Worm (Caenorhabditis elegans) whole organism, L2 larva: Measurements from ENCODE around the gene fbxb-43.
A peak's percentile ranks its signal among the peaks of the same experiment; 100 is the strongest.

ENCODE experiments used
- C34F6.9 ChIP-seq: fragments of 150-350 bp; optimal IDR thresholded peaks from 2 replicates; lab custom pipeline; 2014; ENCODE audit warnings: missing biosample characterization, missing genetic modification characterization
- F13H6.1 ChIP-seq: sonication (generic microtip); optimal IDR thresholded peaks from 2 replicates; lab custom pipeline; 2016; ENCODE audit warnings: missing genetic modification characterization, missing compliant biosample characterization
- Y55F3AM.14 ChIP-seq: fragments of 200-800 bp; sonication (Bioruptor generic); optimal IDR thresholded peaks from 2 replicates; lab custom pipeline; 2018; ENCODE audit warnings: mild to moderate bottlenecking, missing genetic modification characterization, missing compliant biosample characterization
- ZK546.5 ChIP-seq: sonication (generic microtip); optimal IDR thresholded peaks from 2 replicates; lab custom pipeline; 2017; ENCODE audit warnings: missing biosample characterization, missing genetic modification characterization
- alr-1 ChIP-seq: fragments of 150-350 bp; optimal IDR thresholded peaks from 2 replicates; lab custom pipeline; 2014; ENCODE audit warnings: missing biosample characterization, missing genetic modification characterization
- aly-2 ChIP-seq: fragments of 150-350 bp; optimal IDR thresholded peaks from 2 replicates; lab custom pipeline; 2014; ENCODE audit warnings: missing biosample characterization, missing genetic modification characterization
- egl-27 ChIP-seq: sonication (generic microtip); optimal IDR thresholded peaks from 3 replicates; lab custom pipeline; 2017; ENCODE audit warnings: missing biosample characterization, missing genetic modification reagents, missing genetic modification characterization
- elt-1 ChIP-seq: fragments of 150-350 bp; optimal IDR thresholded peaks from 2 replicates; lab custom pipeline; 2014; ENCODE audit warnings: missing biosample characterization, missing genetic modification characterization
- fos-1 ChIP-seq: fragments of 150-350 bp; optimal IDR thresholded peaks from 2 replicates; lab custom pipeline; 2014; ENCODE audit warnings: missing biosample characterization, missing genetic modification characterization
- gmeb-1 ChIP-seq: fragments of 150-350 bp; optimal IDR thresholded peaks from 2 replicates; lab custom pipeline; 2014; ENCODE audit warnings: missing biosample characterization, missing genetic modification characterization
- lin-11 ChIP-seq: fragments of 150-350 bp; sonication (generic microtip); optimal IDR thresholded peaks from 2 replicates; lab custom pipeline; 2014; ENCODE audit warnings: missing biosample characterization, missing genetic modification characterization, inconsistent platforms, mixed read lengths
- lin-39 ChIP-seq: fragments of 150-350 bp; optimal IDR thresholded peaks from 2 replicates; lab custom pipeline; 2014; ENCODE audit warnings: missing biosample characterization, missing genetic modification reagents, missing genetic modification characterization
- lsy-2 ChIP-seq, 2 experiments: fragments of 150-350 bp in 1 of 2; sonication (generic microtip) in 1 of 2; optimal IDR thresholded peaks; 2 replicates each; lab custom pipeline; 2014 to 2017; ENCODE audit warnings: missing biosample characterization in 2 of 2, missing genetic modification characterization in 2 of 2
- mab-5 ChIP-seq: fragments of 150-350 bp; optimal IDR thresholded peaks from 2 replicates; lab custom pipeline; 2014; ENCODE audit warnings: missing biosample characterization, missing genetic modification characterization
- mdl-1 ChIP-seq, 2 experiments: fragments of 150-350 bp in 1 of 2; sonication (generic microtip) in 1 of 2; optimal IDR thresholded peaks; 2 replicates each; lab custom pipeline; 2017; ENCODE audit warnings: missing biosample characterization in 2 of 2, missing genetic modification characterization in 2 of 2
- nhr-10 ChIP-seq: sonication (generic microtip); optimal IDR thresholded peaks from 2 replicates; lab custom pipeline; 2017; ENCODE audit warnings: missing biosample characterization, missing genetic modification characterization
- nhr-11 ChIP-seq: fragments of 150-350 bp; optimal IDR thresholded peaks from 2 replicates; lab custom pipeline; 2014; ENCODE audit warnings: missing biosample characterization, missing genetic modification characterization
- nhr-12 ChIP-seq: fragments of 150-350 bp; optimal IDR thresholded peaks from 2 replicates; lab custom pipeline; 2014; ENCODE audit warnings: missing biosample characterization, missing genetic modification characterization
- nhr-129 ChIP-seq: fragments of 150-350 bp; optimal IDR thresholded peaks from 2 replicates; lab custom pipeline; 2014; ENCODE audit warnings: missing biosample characterization, missing genetic modification characterization
- nhr-21 ChIP-seq: fragments of 150-350 bp; optimal IDR thresholded peaks from 2 replicates; lab custom pipeline; 2014; ENCODE audit warnings: missing biosample characterization, missing genetic modification characterization
- nhr-23 ChIP-seq: fragments of 150-350 bp; optimal IDR thresholded peaks from 2 replicates; lab custom pipeline; 2014; ENCODE audit warnings: missing biosample characterization, missing genetic modification reagents, missing genetic modification characterization
- nhr-25 ChIP-seq: fragments of 150-350 bp; sonication (generic microtip); optimal IDR thresholded peaks from 3 replicates; lab custom pipeline; 2014; ENCODE audit warnings: missing biosample characterization, missing genetic modification characterization
- nhr-6 ChIP-seq: fragments of 150-350 bp; optimal IDR thresholded peaks from 2 replicates; lab custom pipeline; 2014; ENCODE audit warnings: missing biosample characterization, missing genetic modification characterization
- nhr-77 ChIP-seq: fragments of 150-350 bp; optimal IDR thresholded peaks from 2 replicates; lab custom pipeline; 2014; ENCODE audit warnings: missing biosample characterization, missing genetic modification characterization
- sma-3 ChIP-seq: sonication (generic microtip); optimal IDR thresholded peaks from 2 replicates; lab custom pipeline; 2016; ENCODE audit warnings: missing genetic modification reagents, missing genetic modification characterization, missing compliant biosample characterization
- sma-9 ChIP-seq, 2 experiments: fragments of 150-350 bp in 1 of 2; sonication (generic microtip) in 1 of 2; optimal IDR thresholded peaks; 2 replicates each; lab custom pipeline; 2014 to 2016; ENCODE audit warnings: missing genetic modification characterization in 2 of 2, mild to moderate bottlenecking in 1 of 2, missing biosample characterization in 1 of 2, missing compliant biosample characterization in 1 of 2, missing genetic modification reagents in 1 of 2, moderate library complexity in 1 of 2
- snpc-4 ChIP-seq: fragments of 150-350 bp; optimal IDR thresholded peaks from 2 replicates; lab custom pipeline; 2014; ENCODE audit warnings: missing biosample characterization, missing genetic modification characterization
- unc-55 ChIP-seq: fragments of 150-350 bp; sonication (generic microtip); optimal IDR thresholded peaks from 3 replicates; lab custom pipeline; 2014; ENCODE audit warnings: missing biosample characterization, missing genetic modification reagents, missing genetic modification characterization
- unc-62 ChIP-seq: fragments of 150-350 bp; optimal IDR thresholded peaks from 2 replicates; lab custom pipeline; 2014; ENCODE audit warnings: missing biosample characterization, missing genetic modification reagents, missing genetic modification characterization
- ztf-1 ChIP-seq: fragments of 200-800 bp; sonication (Bioruptor generic); conservative IDR thresholded peaks from 2 replicates; pipeline ENCODE4 v1.3.6; 2022; ENCODE audit warnings: missing genetic modification characterization, missing compliant biosample characterization
- ztf-11 ChIP-seq: sonication (generic microtip); optimal IDR thresholded peaks from 2 replicates; lab custom pipeline; 2017; ENCODE audit warnings: missing biosample characterization, missing genetic modification characterization
- ztf-4 ChIP-seq: fragments of 150-350 bp; optimal IDR thresholded peaks from 2 replicates; lab custom pipeline; 2014; ENCODE audit warnings: missing biosample characterization, missing genetic modification characterization

fbxb-43 gene

ce11 chrII:1501614-1502355 is 34.2 kb upstream of the fbxb-43 start:
- no peak for TF ChIP-seq lin-11 (tag; lab: Kevin White, UChicago)
- TF ChIP-seq unc-62 (GFP tag; lab: Kevin White, UChicago), result peak; percentile 27
- peak; percentile 82 for TF ChIP-seq F13H6.1 (tag; lab: Kevin White, UChicago)
- no peak for TF ChIP-seq nhr-10
- peak; percentile 8 for TF ChIP-seq unc-55 (GFP tag; lab: Kevin White, UChicago)
- no peak for TF ChIP-seq elt-1 (tag; lab: Kevin White, UChicago)
- no peak for TF ChIP-seq ztf-11 (tag; lab: Kevin White, UChicago)
- TF ChIP-seq nhr-11 (tag; lab: Kevin White, UChicago), result no peak
- no peak for TF ChIP-seq nhr-77 (tag; lab: Kevin White, UChicago)
- TF ChIP-seq nhr-25, result no peak
- TF ChIP-seq ztf-4 (tag; lab: Kevin White, UChicago), result peak; percentile 4
- TF ChIP-seq nhr-23 (tag; lab: Kevin White, UChicago), result no peak
- TF ChIP-seq gmeb-1, result no peak
- TF ChIP-seq C34F6.9 (tag; lab: Kevin White, UChicago), result peak; percentile 38
- TF ChIP-seq snpc-4 (tag; lab: Kevin White, UChicago), result no peak
- TF ChIP-seq nhr-6, result no peak
- peak; percentile 37 to 87 for TF ChIP-seq mdl-1 (tag; optimal IDR thresholded peaks at IDR 0.05; lab: Kevin White, UChicago)
- no peak for TF ChIP-seq ztf-1 (GFP tag; lab: Robert Waterston, UW)
- TF ChIP-seq nhr-21 (tag; lab: Kevin White, UChicago), result no peak
- no peak for TF ChIP-seq nhr-12 (tag; lab: Kevin White, UChicago)
- TF ChIP-seq nhr-129 (tag; lab: Kevin White, UChicago), result peak; percentile 96
- no peak for TF ChIP-seq ZK546.5 (tag; lab: Kevin White, UChicago)
- no peak for TF ChIP-seq Y55F3AM.14 (GFP tag; lab: Kevin White, UChicago)
- TF ChIP-seq lsy-2 (tag; optimal IDR thresholded peaks at IDR 0.05; lab: Kevin White, UChicago), result peak in 1 of 2 experiments; percentile 56
- peak; percentile 75 for TF ChIP-seq sma-9 (GFP tag; optimal IDR thresholded peaks at IDR 0.05; lab: Kevin White, UChicago)
- no peak for TF ChIP-seq sma-9 (tag; optimal IDR thresholded peaks at IDR 0.05; lab: Kevin White, UChicago)
- TF ChIP-seq egl-27, result no peak

DNA sequence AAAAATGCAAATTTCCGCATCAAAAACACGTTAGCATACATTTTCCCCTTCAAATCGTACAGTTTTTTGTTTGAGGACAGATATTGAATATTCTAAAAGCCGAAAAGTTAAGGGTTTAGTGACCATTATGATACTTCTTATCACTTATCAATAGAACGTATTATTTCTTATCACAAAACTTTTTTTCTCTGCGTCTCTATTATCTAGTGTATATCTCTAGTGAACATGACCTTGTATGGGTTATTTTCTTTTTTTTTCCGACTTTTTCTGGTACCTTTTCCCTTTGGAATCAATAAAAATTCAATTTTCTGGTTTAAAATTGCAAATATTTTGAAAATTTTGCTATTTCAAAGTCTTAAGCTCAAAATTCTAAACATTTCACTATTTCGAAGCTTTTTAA is 32.4 kb upstream of the fbxb-43 start:
- TF ChIP-seq mab-5 (tag; lab: Kevin White, UChicago), result no peak
- peak; percentile 47 for TF ChIP-seq fos-1
- TF ChIP-seq, all 48 proteins: peak for 1

ce11 chrII:1504266-1504665 is 31.8 kb upstream of the fbxb-43 start, which contains the start of gene fdgt-1:
fdgt-1 (plus strand) TSS chrII:1504566.
- TF ChIP-seq lin-11 (tag; lab: Kevin White, UChicago), result no peak
- no peak for TF ChIP-seq lin-39 (tag; lab: Kevin White, UChicago)
- no peak for TF ChIP-seq alr-1

DNA sequence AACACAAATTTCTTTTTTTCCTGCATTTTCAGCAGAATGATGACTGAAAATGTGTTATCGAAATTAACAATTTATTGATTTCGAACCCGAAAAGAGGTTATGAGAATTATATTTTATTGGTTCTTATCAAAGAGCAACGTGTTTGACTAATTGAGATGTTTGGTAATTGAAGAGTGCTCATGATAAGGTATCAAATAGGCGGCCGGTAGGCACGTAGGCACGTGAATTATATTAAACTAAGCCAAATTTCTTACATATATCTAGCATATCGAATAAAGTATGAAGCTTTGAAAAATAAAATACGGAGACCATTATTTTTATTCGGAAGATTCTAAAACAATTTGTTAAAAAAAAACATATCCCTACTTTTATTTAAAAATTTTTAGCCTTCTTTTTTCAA is 18.7 kb upstream of the fbxb-43 start, which contains the start of gene math-45:
Gene math-45 (minus strand): TSS at position 101 of the 400 bp plus-strand sequence.
- no peak for TF ChIP-seq snpc-4 (tag; lab: Kevin White, UChicago)
- no peak for TF ChIP-seq nhr-25
- no peak for TF ChIP-seq Y55F3AM.14 (GFP tag; lab: Kevin White, UChicago)
- TF ChIP-seq mdl-1 (tag; optimal IDR thresholded peaks at IDR 0.05; lab: Kevin White, UChicago), result no peak
- TF ChIP-seq egl-27, result no peak
- no peak for TF ChIP-seq aly-2
- no peak for TF ChIP-seq ztf-11 (tag; lab: Kevin White, UChicago)

DNA sequence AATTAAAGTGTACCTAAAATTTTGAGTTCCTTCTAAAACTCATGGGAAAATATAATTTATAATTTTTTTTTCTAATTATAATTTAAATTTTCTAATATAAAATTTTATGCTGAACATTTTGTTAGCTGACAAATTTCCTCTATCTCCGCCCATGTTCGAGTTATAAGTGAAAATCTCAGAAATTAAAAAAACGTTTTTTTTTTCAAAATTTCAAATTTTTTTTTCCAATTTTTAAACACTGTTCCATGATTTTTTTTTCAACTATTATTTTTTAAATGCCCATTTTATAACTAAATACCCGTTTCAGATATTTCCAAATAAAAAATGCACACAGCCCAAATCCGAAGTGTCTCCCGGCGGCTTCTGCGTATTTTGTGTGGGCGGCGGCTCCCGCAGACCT is 17.1 kb upstream of the fbxb-43 start, which contains the start of gene Y51H7BR.8:
Gene Y51H7BR.8 (plus strand): TSS at position 301 of the 400 bp plus-strand sequence.
- no peak for TF ChIP-seq unc-62 (GFP tag; lab: Kevin White, UChicago)
- no peak for TF ChIP-seq ztf-11 (tag; lab: Kevin White, UChicago)
- no peak for TF ChIP-seq lin-11 (tag; lab: Kevin White, UChicago)
- no peak for TF ChIP-seq mdl-1 (tag; optimal IDR thresholded peaks at IDR 0.05; lab: Kevin White, UChicago)
- TF ChIP-seq sma-3 (GFP tag; lab: Kevin White, UChicago), result no peak
- TF ChIP-seq nhr-10, result no peak
- no peak for TF ChIP-seq nhr-12 (tag; lab: Kevin White, UChicago)
- no peak for TF ChIP-seq ztf-4 (tag; lab: Kevin White, UChicago)
- no peak for TF ChIP-seq C34F6.9 (tag; lab: Kevin White, UChicago)
- no peak for TF ChIP-seq lsy-2 (tag; optimal IDR thresholded peaks at IDR 0.05; lab: Kevin White, UChicago)
